Worm (Caenorhabditis elegans) whole organism, midembryonic: ENCODE measurements around the gene slc-9B.1.

Experiments
- flt-1 ChIP-seq: fragments of 200-800 bp; sonication (Bioruptor generic); IDR thresholded peaks from 2 replicates; pipeline ENCODE4 v1.3.6; 2022; ENCODE audit warnings: missing genetic modification characterization, missing compliant biosample characterization
- tab-1 ChIP-seq: fragments of 200-800 bp; sonication (Bioruptor generic); IDR thresholded peaks from 2 replicates; pipeline ENCODE4 v1.3.6; 2022; ENCODE audit warnings: missing genetic modification characterization, missing compliant biosample characterization
- ztf-29 ChIP-seq: fragments of 200-800 bp; sonication (Bioruptor generic); IDR thresholded peaks from 2 replicates; pipeline ENCODE4 v1.3.6; 2022; ENCODE audit warnings: missing genetic modification reagents, missing genetic modification characterization, missing compliant biosample characterization

- TF ChIP-seq tab-1 (GFP tag; lab: Robert Waterston, UW) (no peak), flt-1 (GFP tag; lab: Robert Waterston, UW) (no peak), ztf-29 (GFP tag; lab: Robert Waterston, UW) (no peak)
These were observed 48.1 kb downstream of the slc-9B.1 start, which contains the start of gene acl-5 for ce11 chrX:10327323-10328022.
